Worm (Caenorhabditis elegans) whole organism, L1 larva: ENCODE data around the gene nmur-1.
A peak's percentile ranks its signal among the peaks of the same experiment; 100 is the strongest.

ENCODE experiments used
- C04F5.9 ChIP-seq: sonication (generic microtip); optimal IDR thresholded peaks from 2 replicates; lab custom pipeline; 2016; ENCODE audit warnings: missing genetic modification characterization, missing compliant biosample characterization
- blmp-1 ChIP-seq: fragments of 150-350 bp; optimal IDR thresholded peaks from 2 replicates; lab custom pipeline; 2014; ENCODE audit warnings: missing biosample characterization, missing genetic modification characterization
- ceh-82 ChIP-seq, 3 experiments: fragments of 150-350 bp in 1 of 3; sonication (generic microtip) in 2 of 3; optimal IDR thresholded peaks; 2 replicates each; lab custom pipeline; 2014 to 2017; ENCODE audit warnings: missing biosample characterization in 3 of 3, missing genetic modification characterization in 3 of 3
- ceh-90 ChIP-seq: sonication (generic microtip); optimal IDR thresholded peaks from 2 replicates; lab custom pipeline; 2016; ENCODE audit warnings: missing genetic modification characterization, missing compliant biosample characterization
- dpl-1 ChIP-seq, 3 experiments: fragments of 150-350 bp in 2 of 3; sonication (generic microtip) in 1 of 3; optimal IDR thresholded peaks; 2 replicates each; lab custom pipeline; 2014 to 2017; ENCODE audit warnings: missing biosample characterization in 3 of 3, missing genetic modification characterization in 3 of 3, missing genetic modification reagents in 3 of 3
- egl-13 ChIP-seq: sonication (generic microtip); optimal IDR thresholded peaks from 2 replicates; lab custom pipeline; 2016; ENCODE audit warnings: missing genotype, missing genetic modification reagents, missing genetic modification characterization, missing compliant biosample characterization
- fkh-4 ChIP-seq: sonication (generic microtip); optimal IDR thresholded peaks from 2 replicates; lab custom pipeline; 2016; ENCODE audit warnings: missing compliant biosample characterization, missing genetic modification characterization, borderline replicate concordance
- fkh-8 ChIP-seq: sonication (generic microtip); optimal IDR thresholded peaks from 2 replicates; lab custom pipeline; 2016; ENCODE audit warnings: mild to moderate bottlenecking, missing genetic modification characterization, missing compliant biosample characterization
- hlh-17 ChIP-seq: fragments of 200-800 bp; sonication (Bioruptor generic); optimal IDR thresholded peaks from 2 replicates; lab custom pipeline; 2018; ENCODE audit warnings: missing genetic modification characterization, mild to moderate bottlenecking, missing compliant biosample characterization, moderate library complexity, borderline replicate concordance
- isw-1 ChIP-seq: fragments of 200-800 bp; sonication (Bioruptor generic); IDR thresholded peaks from 2 replicates; pipeline ENCODE4 v1.3.6; 2022; ENCODE audit warnings: missing genetic modification characterization, missing compliant biosample characterization
- lin-13 ChIP-seq: fragments of 150-350 bp; optimal IDR thresholded peaks from 2 replicates; lab custom pipeline; 2014; ENCODE audit warnings: missing biosample characterization, missing genetic modification reagents, missing genetic modification characterization
- lin-14 ChIP-seq: fragments of 200-800 bp; sonication (Bioruptor generic); optimal IDR thresholded peaks from 2 replicates; lab custom pipeline; 2018; ENCODE audit warnings: mild to moderate bottlenecking, missing genetic modification characterization, moderate library complexity, missing compliant biosample characterization
- lin-15B ChIP-seq: fragments of 150-350 bp; sonication (generic microtip); optimal IDR thresholded peaks from 3 replicates; lab custom pipeline; 2014; ENCODE audit warnings: missing biosample characterization, missing genetic modification characterization
- lir-3 ChIP-seq: sonication (generic microtip); optimal IDR thresholded peaks from 2 replicates; lab custom pipeline; 2016; ENCODE audit warnings: mild to moderate bottlenecking, missing genetic modification characterization, moderate library complexity, missing compliant biosample characterization; ENCODE audit not compliant: poor library complexity
- lsy-2 ChIP-seq, 2 experiments: fragments of 150-350 bp; optimal IDR thresholded peaks; 2 replicates each; lab custom pipeline; 2014; ENCODE audit warnings: missing biosample characterization in 2 of 2, missing genetic modification characterization in 2 of 2
- mab-9 ChIP-seq: fragments of 200-800 bp; sonication (Bioruptor generic); IDR thresholded peaks from 2 replicates; pipeline ENCODE4 v1.3.6; 2022; ENCODE audit warnings: missing genetic modification reagents, missing genetic modification characterization, missing compliant biosample characterization
- mdl-1 ChIP-seq, 2 experiments: fragments of 150-350 bp; optimal IDR thresholded peaks; 2 replicates each; lab custom pipeline; 2014 to 2017; ENCODE audit warnings: missing biosample characterization in 2 of 2, missing genetic modification characterization in 2 of 2, inconsistent platforms in 1 of 2
- mep-1 ChIP-seq: fragments of 150-350 bp; optimal IDR thresholded peaks from 2 replicates; lab custom pipeline; 2014; ENCODE audit warnings: missing biosample characterization, missing genetic modification characterization
- nhr-12 ChIP-seq: sonication (generic microtip); optimal IDR thresholded peaks from 2 replicates; lab custom pipeline; 2017; ENCODE audit warnings: missing biosample characterization, missing genetic modification characterization
- nhr-19 ChIP-seq: fragments of 200-800 bp; sonication (Bioruptor generic); conservative IDR thresholded peaks from 2 replicates; pipeline ENCODE4 v1.3.6; 2022; ENCODE audit warnings: missing genetic modification characterization, missing compliant biosample characterization
- nhr-237 ChIP-seq: fragments of 150-350 bp; optimal IDR thresholded peaks from 2 replicates; lab custom pipeline; 2014; ENCODE audit warnings: missing biosample characterization, missing genetic modification characterization
- nhr-47 ChIP-seq: sonication (generic microtip); optimal IDR thresholded peaks from 2 replicates; lab custom pipeline; 2016; ENCODE audit warnings: mild to moderate bottlenecking, missing genetic modification characterization, moderate library complexity, missing compliant biosample characterization
- nhr-71 ChIP-seq: sonication (generic microtip); optimal IDR thresholded peaks from 2 replicates; lab custom pipeline; 2016; ENCODE audit warnings: mild to moderate bottlenecking, missing genetic modification characterization, moderate library complexity, missing compliant biosample characterization
- nhr-84 ChIP-seq: sonication (generic microtip); optimal IDR thresholded peaks from 2 replicates; lab custom pipeline; 2017; ENCODE audit warnings: missing biosample characterization, missing genetic modification characterization
- nhr-85 ChIP-seq: sonication (generic microtip); peaks from one replicate; lab custom pipeline; 2016; ENCODE audit warnings: missing genetic modification characterization, inconsistent platforms, missing compliant biosample characterization
- pag-3 ChIP-seq: sonication (generic microtip); optimal IDR thresholded peaks from 2 replicates; lab custom pipeline; 2017; ENCODE audit warnings: missing genetic modification characterization, mild to moderate bottlenecking, missing compliant biosample characterization, antibody characterized with exemption, borderline replicate concordance; ENCODE audit not compliant: insufficient read depth
- pax-3 ChIP-seq: fragments of 200-800 bp; sonication (Bioruptor generic); optimal IDR thresholded peaks from 2 replicates; lab custom pipeline; 2018; ENCODE audit warnings: mild to moderate bottlenecking, missing genetic modification characterization, moderate library complexity, missing compliant biosample characterization
- pqm-1 ChIP-seq: sonication (generic microtip); optimal IDR thresholded peaks from 3 replicates; lab custom pipeline; 2017; ENCODE audit warnings: missing biosample characterization, missing genetic modification characterization
- rnt-1 ChIP-seq: sonication (generic microtip); optimal IDR thresholded peaks from 2 replicates; lab custom pipeline; 2016; ENCODE audit warnings: mild to moderate bottlenecking, missing genetic modification characterization, moderate library complexity, missing compliant biosample characterization
- snu-23 ChIP-seq: sonication (generic microtip); optimal IDR thresholded peaks from 2 replicates; lab custom pipeline; 2016; ENCODE audit warnings: missing genetic modification characterization, missing compliant biosample characterization
- sox-4 ChIP-seq: sonication (generic microtip); optimal IDR thresholded peaks from 2 replicates; lab custom pipeline; 2016; ENCODE audit warnings: missing genetic modification characterization, missing compliant biosample characterization
- sup-37 ChIP-seq: fragments of 200-800 bp; sonication (Bioruptor generic); optimal IDR thresholded peaks from 2 replicates; lab custom pipeline; 2018; ENCODE audit warnings: mild to moderate bottlenecking, missing genetic modification characterization, missing compliant biosample characterization
- swsn-7 ChIP-seq: sonication (generic microtip); optimal IDR thresholded peaks from 2 replicates; lab custom pipeline; 2016; ENCODE audit warnings: missing genetic modification characterization, missing compliant biosample characterization
- tlp-1 ChIP-seq: fragments of 150-350 bp; optimal IDR thresholded peaks from 2 replicates; lab custom pipeline; 2014; ENCODE audit warnings: missing biosample characterization, missing genetic modification characterization
- unc-30 ChIP-seq: sonication (generic microtip); optimal IDR thresholded peaks from 2 replicates; lab custom pipeline; 2017; ENCODE audit warnings: missing biosample characterization, missing genetic modification characterization
- unc-86 ChIP-seq: sonication (generic microtip); optimal IDR thresholded peaks from 2 replicates; lab custom pipeline; 2016; ENCODE audit warnings: missing genetic modification characterization, missing compliant biosample characterization

The nmur-1 gene

ce11 chrX:8944078-8944477 lies 36.7 kb upstream of the nmur-1 start (continued):
- TF ChIP-seq ceh-90, result no peak
- no peak for TF ChIP-seq blmp-1 (tag; lab: Kevin White, UChicago)
- TF ChIP-seq rnt-1 (tag; lab: Kevin White, UChicago), result peak; percentile 40
- TF ChIP-seq sox-4, result no peak
- TF ChIP-seq nhr-85, result no peak
- TF ChIP-seq mdl-1 (tag; optimal IDR thresholded peaks at IDR 0.05; lab: Kevin White, UChicago), result peak in 1 of 2 experiments; percentile 10
- TF ChIP-seq fkh-4 (tag; lab: Kevin White, UChicago), result no peak
- no peak for TF ChIP-seq sup-37 (GFP tag; lab: Kevin White, UChicago)
- no peak for TF ChIP-seq unc-30 (tag; lab: Kevin White, UChicago)

- TF ChIP-seq nhr-237 (tag; lab: Kevin White, UChicago) (no peak), nhr-84 (tag; lab: Kevin White, UChicago) (no peak)
Measured at ce11 chrX:8945011-8945410, 35.8 kb upstream of the nmur-1 start.

ce11 chrX:8950507-8951028 lies 30.2 kb upstream of the nmur-1 start, which contains the start of gene trk-1:
Gene trk-1 (minus strand): TSS chrX:8950978.
- no peak for TF ChIP-seq fkh-8 (tag; lab: Kevin White, UChicago)
- no peak for TF ChIP-seq nhr-19 (GFP tag; lab: Robert Waterston, UW)
- no peak for TF ChIP-seq mep-1 (tag; lab: Kevin White, UChicago)
- TF ChIP-seq C04F5.9 (tag; lab: Kevin White, UChicago), result no peak
- TF ChIP-seq pag-3 (tag; lab: Kevin White, UChicago), result no peak
- no peak for TF ChIP-seq hlh-17
- no peak for TF ChIP-seq tlp-1 (tag; lab: Kevin White, UChicago)
- TF ChIP-seq, all 84 proteins: peak for 0

ce11 chrX:8952007-8952406 lies 28.8 kb upstream of the nmur-1 start:
- TF ChIP-seq pqm-1 (tag; lab: Kevin White, UChicago) (no peak), lir-3 (tag; lab: Kevin White, UChicago) (no peak), nhr-71 (tag; lab: Kevin White, UChicago) (peak; percentile 40), nhr-12 (tag; lab: Kevin White, UChicago) (no peak), dpl-1 (GFP tag; optimal IDR thresholded peaks at IDR 0.05; lab: Kevin White, UChicago) (no peak), ceh-82 (tag; optimal IDR thresholded peaks at IDR 0.05; lab: Kevin White, UChicago) (peak in 1 of 3 experiments; percentile 23), mab-9 (GFP tag; lab: Robert Waterston, UW) (no peak), lin-13 (GFP tag; lab: Kevin White, UChicago) (no peak), fkh-8 (tag; lab: Kevin White, UChicago) (peak; percentile 78), pax-3 (tag; lab: Kevin White, UChicago) (no peak), lin-14 (GFP tag; lab: Kevin White, UChicago) (peak; percentile 66), snu-23 (GFP tag; lab: Kevin White, UChicago) (no peak), isw-1 (peak; percentile 13; the same call in 1 of the 2 replicates), unc-86 (tag; lab: Kevin White, UChicago) (peak; percentile 44), lin-15B (tag; lab: Kevin White, UChicago) (no peak), tlp-1 (tag; lab: Kevin White, UChicago) (no peak), swsn-7 (tag; lab: Kevin White, UChicago) (peak; percentile 27), nhr-47 (tag; lab: Kevin White, UChicago) (peak; percentile 44), nhr-85 (no peak), lsy-2 (tag; optimal IDR thresholded peaks at IDR 0.05; lab: Kevin White, UChicago) (peak in 1 of 2 experiments; percentile 38), blmp-1 (tag; lab: Kevin White, UChicago) (no peak), egl-13 (tag; lab: Kevin White, UChicago) (no peak)
